Worm (Caenorhabditis elegans) whole organism, L1 larva: ENCODE data around the gene ZK1193.2.
A peak's percentile ranks its signal among the peaks of the same experiment; 100 is the strongest.

ENCODE experiments used
- C16A3.4 ChIP-seq: fragments of 150-350 bp; optimal IDR thresholded peaks from 2 replicates; lab custom pipeline; 2014; ENCODE audit warnings: missing biosample characterization, missing genetic modification characterization
- C34B4.2 ChIP-seq: sonication (generic microtip); optimal IDR thresholded peaks from 2 replicates; lab custom pipeline; 2017; ENCODE audit warnings: mild to moderate bottlenecking, missing genetic modification characterization, missing compliant biosample characterization
- Y116A8C.19 ChIP-seq: sonication (generic microtip); optimal IDR thresholded peaks from 2 replicates; lab custom pipeline; 2016; ENCODE audit warnings: missing compliant biosample characterization, missing genetic modification characterization, borderline replicate concordance
- ceh-63 ChIP-seq: fragments of 200-800 bp; sonication (Bioruptor generic); optimal IDR thresholded peaks from 2 replicates; lab custom pipeline; 2018; ENCODE audit warnings: mild to moderate bottlenecking, missing genetic modification characterization, missing compliant biosample characterization
- ceh-90 ChIP-seq: sonication (generic microtip); optimal IDR thresholded peaks from 2 replicates; lab custom pipeline; 2016; ENCODE audit warnings: missing genetic modification characterization, missing compliant biosample characterization
- ces-1 ChIP-seq: fragments of 150-350 bp; optimal IDR thresholded peaks from 2 replicates; lab custom pipeline; 2014; ENCODE audit warnings: missing biosample characterization, missing genetic modification reagents, missing genetic modification characterization
- efl-1 ChIP-seq, 4 experiments: fragments of 150-350 bp; optimal IDR thresholded peaks in 3 of 4; peaks in 1 of 4; 1 replicate in 1 of 4; 2 replicates in 3 of 4; lab custom pipeline; 2014; ENCODE audit warnings: missing biosample characterization in 2 of 4, missing genetic modification characterization in 2 of 4, missing genetic modification reagents in 2 of 4
- egl-27 ChIP-seq, 2 experiments: fragments of 150-350 bp in 1 of 2; sonication (generic microtip); optimal IDR thresholded peaks; 3 replicates each; lab custom pipeline; 2017 to 2018; ENCODE audit warnings: missing biosample characterization in 2 of 2, missing genetic modification characterization in 2 of 2, missing genetic modification reagents in 2 of 2
- elt-2 ChIP-seq: sonication (generic microtip); optimal IDR thresholded peaks from 2 replicates; lab custom pipeline; 2016; ENCODE audit warnings: missing genetic modification characterization, mild to moderate bottlenecking, inconsistent platforms, missing compliant biosample characterization, missing genetic modification reagents
- elt-3 ChIP-seq, 6 experiments: fragments of 150-350 bp in 1 of 6; sonication (generic microtip); optimal IDR thresholded peaks; 2 replicates each; lab custom pipeline; 2017 to 2018; ENCODE audit warnings: missing biosample characterization in 6 of 6, missing genetic modification characterization in 6 of 6, inconsistent platforms in 1 of 6
- ets-5 ChIP-seq: fragments of 200-800 bp; sonication (Bioruptor generic); IDR thresholded peaks from 2 replicates; pipeline ENCODE4 v1.3.6; 2022; ENCODE audit warnings: missing genetic modification characterization, missing compliant biosample characterization
- fkh-4 ChIP-seq: sonication (generic microtip); optimal IDR thresholded peaks from 2 replicates; lab custom pipeline; 2016; ENCODE audit warnings: missing compliant biosample characterization, missing genetic modification characterization, borderline replicate concordance
- fkh-8 ChIP-seq: sonication (generic microtip); optimal IDR thresholded peaks from 2 replicates; lab custom pipeline; 2016; ENCODE audit warnings: mild to moderate bottlenecking, missing genetic modification characterization, missing compliant biosample characterization
- hlh-4 ChIP-seq: sonication (generic microtip); optimal IDR thresholded peaks from 2 replicates; lab custom pipeline; 2016; ENCODE audit warnings: mild to moderate bottlenecking, missing genetic modification characterization, missing compliant biosample characterization
- hpl-2 ChIP-seq: fragments of 150-350 bp; optimal IDR thresholded peaks from 2 replicates; lab custom pipeline; 2014; ENCODE audit warnings: missing biosample characterization, missing genetic modification reagents, missing genetic modification characterization
- jun-1 ChIP-seq: fragments of 150-350 bp; optimal IDR thresholded peaks from 2 replicates; lab custom pipeline; 2014; ENCODE audit warnings: missing biosample characterization, missing genetic modification reagents, missing genetic modification characterization
- lin-35 ChIP-seq, 2 experiments: fragments of 150-350 bp; optimal IDR thresholded peaks; 2 replicates each; lab custom pipeline; 2014; ENCODE audit warnings: missing biosample characterization in 2 of 2, missing genetic modification characterization in 2 of 2, missing genetic modification reagents in 2 of 2
- lsy-2 ChIP-seq, 2 experiments: fragments of 150-350 bp; optimal IDR thresholded peaks; 2 replicates each; lab custom pipeline; 2014; ENCODE audit warnings: missing biosample characterization in 2 of 2, missing genetic modification characterization in 2 of 2
- nhr-19 ChIP-seq: fragments of 200-800 bp; sonication (Bioruptor generic); conservative IDR thresholded peaks from 2 replicates; pipeline ENCODE4 v1.3.6; 2022; ENCODE audit warnings: missing genetic modification characterization, missing compliant biosample characterization
- nhr-20 ChIP-seq: sonication (generic microtip); optimal IDR thresholded peaks from 2 replicates; lab custom pipeline; 2016; ENCODE audit warnings: mild to moderate bottlenecking, missing genetic modification characterization, missing compliant biosample characterization
- nhr-237 ChIP-seq: fragments of 150-350 bp; optimal IDR thresholded peaks from 2 replicates; lab custom pipeline; 2014; ENCODE audit warnings: missing biosample characterization, missing genetic modification characterization
- nhr-28 ChIP-seq: fragments of 150-350 bp; optimal IDR thresholded peaks from 2 replicates; lab custom pipeline; 2014; ENCODE audit warnings: missing biosample characterization, missing genetic modification characterization
- nhr-47 ChIP-seq: sonication (generic microtip); optimal IDR thresholded peaks from 2 replicates; lab custom pipeline; 2016; ENCODE audit warnings: mild to moderate bottlenecking, missing genetic modification characterization, moderate library complexity, missing compliant biosample characterization
- nhr-71 ChIP-seq: sonication (generic microtip); optimal IDR thresholded peaks from 2 replicates; lab custom pipeline; 2016; ENCODE audit warnings: mild to moderate bottlenecking, missing genetic modification characterization, moderate library complexity, missing compliant biosample characterization
- nhr-90 ChIP-seq: sonication (generic microtip); optimal IDR thresholded peaks from 2 replicates; lab custom pipeline; 2016; ENCODE audit warnings: mild to moderate bottlenecking, missing genetic modification characterization, missing compliant biosample characterization; ENCODE audit not compliant: poor library complexity
- skn-1 ChIP-seq: fragments of 150-350 bp; optimal IDR thresholded peaks from 2 replicates; lab custom pipeline; 2014; ENCODE audit warnings: missing biosample characterization, missing genetic modification characterization
- snpc-4 ChIP-seq: fragments of 150-350 bp; optimal IDR thresholded peaks from 2 replicates; lab custom pipeline; 2014; ENCODE audit warnings: missing biosample characterization, missing genetic modification characterization
- sox-4 ChIP-seq: sonication (generic microtip); optimal IDR thresholded peaks from 2 replicates; lab custom pipeline; 2016; ENCODE audit warnings: missing genetic modification characterization, missing compliant biosample characterization
- swsn-7 ChIP-seq: sonication (generic microtip); optimal IDR thresholded peaks from 2 replicates; lab custom pipeline; 2016; ENCODE audit warnings: missing genetic modification characterization, missing compliant biosample characterization
- tbx-2 ChIP-seq: sonication (generic microtip); optimal IDR thresholded peaks from 2 replicates; lab custom pipeline; 2016; ENCODE audit warnings: missing genetic modification characterization, missing compliant biosample characterization
- tlp-1 ChIP-seq: fragments of 150-350 bp; optimal IDR thresholded peaks from 2 replicates; lab custom pipeline; 2014; ENCODE audit warnings: missing biosample characterization, missing genetic modification characterization
- unc-130 ChIP-seq: fragments of 150-350 bp; optimal IDR thresholded peaks from 2 replicates; lab custom pipeline; 2017; ENCODE audit warnings: missing biosample characterization, missing genetic modification characterization, inconsistent platforms
- unc-62 ChIP-seq: fragments of 150-350 bp; optimal IDR thresholded peaks from 2 replicates; lab custom pipeline; 2014; ENCODE audit warnings: missing biosample characterization, missing genetic modification reagents, missing genetic modification characterization
- unc-86 ChIP-seq: sonication (generic microtip); optimal IDR thresholded peaks from 2 replicates; lab custom pipeline; 2016; ENCODE audit warnings: missing genetic modification characterization, missing compliant biosample characterization
- zag-1 ChIP-seq: fragments of 150-350 bp; optimal IDR thresholded peaks from 2 replicates; lab custom pipeline; 2014; ENCODE audit warnings: missing biosample characterization, missing genetic modification characterization

The ZK1193.2 gene

ce11 chrX:457139-457802 is 31.8 kb upstream of the ZK1193.2 start, which contains the start of gene abu-12:
Gene abu-12, minus strand, starts transcription at chrX:457610.
- TF ChIP-seq lin-35 (GFP tag; optimal IDR thresholded peaks at IDR 0.05; lab: Kevin White, UChicago) = no peak
- no peak for TF ChIP-seq efl-1 (optimal IDR thresholded peaks at IDR 0.05; lab: Kevin White, UChicago)
- peak in 1 of 2 experiments; percentile 74 for TF ChIP-seq efl-1 (GFP tag; optimal IDR thresholded peaks at IDR 0.05 in 1 of 2; lab: Kevin White, UChicago)

ce11 chrX:449820-450219 is 24.4 kb upstream of the ZK1193.2 start, which contains the start of gene F52D1.2:
Gene F52D1.2, minus strand, starts transcription at chrX:450212.
- TF ChIP-seq elt-2 (tag; lab: Kevin White, UChicago) (no peak), hpl-2 (GFP tag; lab: Kevin White, UChicago) (no peak), nhr-28 (tag; lab: Kevin White, UChicago) (no peak), ceh-63 (GFP tag; lab: Kevin White, UChicago) (no peak), ces-1 (no peak), unc-130 (tag; lab: Kevin White, UChicago) (no peak), nhr-47 (tag; lab: Kevin White, UChicago) (no peak), egl-27 (tag; optimal IDR thresholded peaks at IDR 0.05; lab: Kevin White, UChicago) (no peak), fkh-4 (tag; lab: Kevin White, UChicago) (no peak), zag-1 (tag; lab: Kevin White, UChicago) (no peak), hlh-4 (tag; lab: Kevin White, UChicago) (no peak), tlp-1 (tag; lab: Kevin White, UChicago) (no peak), fkh-8 (tag; lab: Kevin White, UChicago) (no peak), efl-1 (optimal IDR thresholded peaks at IDR 0.05; lab: Kevin White, UChicago) (no peak), efl-1 (GFP tag; optimal IDR thresholded peaks at IDR 0.05 in 1 of 2; lab: Kevin White, UChicago) (no peak), ets-5 (GFP tag; lab: Robert Waterston, UW) (no peak), nhr-20 (tag; lab: Kevin White, UChicago) (no peak)
- TF ChIP-seq, all 84 proteins: peak for 0

- no peak for TF ChIP-seq elt-3 (tag; optimal IDR thresholded peaks at IDR 0.05; lab: Kevin White, UChicago)
- no peak for TF ChIP-seq unc-62
- TF ChIP-seq C16A3.4 (tag; lab: Kevin White, UChicago) = no peak
- no peak for TF ChIP-seq nhr-237 (tag; lab: Kevin White, UChicago)
- no peak for TF ChIP-seq nhr-20 (tag; lab: Kevin White, UChicago)
- TF ChIP-seq nhr-19 (GFP tag; lab: Robert Waterston, UW) = no peak
- TF ChIP-seq lin-35 (GFP tag; optimal IDR thresholded peaks at IDR 0.05; lab: Kevin White, UChicago) = peak in 1 of 2 experiments; percentile 38
- TF ChIP-seq jun-1 (tag; lab: Kevin White, UChicago) = peak; percentile 33
- TF ChIP-seq elt-2 (tag; lab: Kevin White, UChicago) = peak; percentile 92
- TF ChIP-seq unc-86 (tag; lab: Kevin White, UChicago) = no peak
- TF ChIP-seq skn-1 (tag; lab: Kevin White, UChicago) = no peak
- TF ChIP-seq tbx-2 (tag; lab: Kevin White, UChicago) = no peak
- TF ChIP-seq nhr-71 (tag; lab: Kevin White, UChicago) = peak; percentile 8
- no peak for TF ChIP-seq lsy-2 (tag; optimal IDR thresholded peaks at IDR 0.05; lab: Kevin White, UChicago)
- TF ChIP-seq Y116A8C.19 (tag; lab: Kevin White, UChicago) = no peak
- TF ChIP-seq C34B4.2 = no peak
- no peak for TF ChIP-seq ceh-90 (tag; lab: Kevin White, UChicago)
- no peak for TF ChIP-seq snpc-4
- TF ChIP-seq swsn-7 (tag; lab: Kevin White, UChicago) = no peak
- no peak for TF ChIP-seq sox-4 (tag; lab: Kevin White, UChicago)
- peak; percentile 40 for TF ChIP-seq nhr-90
- TF ChIP-seq, all 84 proteins: peak for 5
These were observed 15.0 kb upstream of the ZK1193.2 start for ce11 chrX:440420-440819.

ce11 chrX:439031-439430 is 13.6 kb upstream of the ZK1193.2 start:
- TF ChIP-seq elt-2 (tag; lab: Kevin White, UChicago) = peak; percentile 49
- TF ChIP-seq snpc-4 = no peak
- TF ChIP-seq, all 84 proteins: peak for 1
